Fruit fly (Drosophila melanogaster): ENCODE results near the gene Skp2.

dm6 chr3R:4346636-4347035 is 9.2 kb upstream of the Skp2 start, which contains the start of gene hkb:
- TF ChIP-seq psq (optimal IDR thresholded peaks at IDR 0.05): no peak
- TF ChIP-seq insv (optimal IDR thresholded peaks at IDR 0.05): no peak
- TF ChIP-seq h (optimal IDR thresholded peaks at IDR 0.05): no peak
- TF ChIP-seq Sin3A (optimal IDR thresholded peaks at IDR 0.05): no peak
- no peak for TF ChIP-seq ttk (optimal IDR thresholded peaks at IDR 0.05)

All from Kc167 (cell line).